Worm (Caenorhabditis elegans) whole organism, L3 larva: ENCODE results near the gene unc-2.

Source experiments
- mdl-1 ChIP-seq: fragments of 150-350 bp; optimal IDR thresholded peaks from 2 replicates; lab custom pipeline; 2014; ENCODE audit warnings: missing biosample characterization, missing genetic modification characterization
- nhr-11 ChIP-seq: fragments of 150-350 bp; optimal IDR thresholded peaks from 2 replicates; lab custom pipeline; 2014; ENCODE audit warnings: missing biosample characterization, missing genetic modification characterization
- nhr-76 ChIP-seq: fragments of 150-350 bp; sonication (generic microtip); optimal IDR thresholded peaks from 5 replicates; lab custom pipeline; 2014; ENCODE audit warnings: missing biosample characterization, missing genetic modification characterization
- snpc-4 ChIP-seq: fragments of 150-350 bp; optimal IDR thresholded peaks from 2 replicates; lab custom pipeline; 2014; ENCODE audit warnings: missing biosample characterization, missing genetic modification characterization

ce11 chrX:2674514-2674913, 88.8 kb downstream of the unc-2 start:
- TF ChIP-seq mdl-1 (tag; lab: Kevin White, UChicago) (no peak), nhr-11 (no peak), nhr-76 (tag; lab: Kevin White, UChicago) (no peak), snpc-4 (tag; lab: Kevin White, UChicago) (no peak)
